Fruit fly (Drosophila melanogaster) whole organism, wandering third instar larva: Measurements from ENCODE around the gene Edg78E.

Source experiments
- Hnf4 ChIP-seq: fragments of 200-800 bp; sonication (Bioruptor generic); optimal IDR thresholded peaks from 2 replicates; lab custom pipeline; 2016; ENCODE audit warnings: missing biosample characterization, mild to moderate bottlenecking, missing genetic modification characterization
- Myc ChIP-seq: fragments of >200 bp; optimal IDR thresholded peaks from 2 replicates; lab custom pipeline; 2017
- Rel ChIP-seq, 2 experiments: fragments of 200-800 bp; sonication (Bioruptor generic) in 1 of 2; optimal IDR thresholded peaks; 2 replicates in 1 of 2; 3 replicates in 1 of 2; lab custom pipeline; 2016 to 2019; ENCODE audit warnings: mild to moderate bottlenecking in 2 of 2, missing biosample characterization in 2 of 2, missing genetic modification characterization in 2 of 2, moderate library complexity in 1 of 2
- h ChIP-seq: fragments of 200-800 bp; sonication (Bioruptor generic); optimal IDR thresholded peaks from 3 replicates; lab custom pipeline; 2016; ENCODE audit warnings: missing biosample characterization, mild to moderate bottlenecking, missing genetic modification characterization
- psq ChIP-seq: fragments of 200-800 bp; sonication (Bioruptor generic); optimal IDR thresholded peaks from 3 replicates; lab custom pipeline; 2017; ENCODE audit warnings: missing biosample characterization, mild to moderate bottlenecking, missing genetic modification characterization, moderate library complexity
- tai ChIP-seq: sonication (Bioruptor generic); optimal IDR thresholded peaks from 2 replicates; lab custom pipeline; 2016; ENCODE audit warnings: missing biosample characterization, missing genetic modification characterization

dm6 chr3L:21319957-21320356 is 22.4 kb upstream of the Edg78E start:
- TF ChIP-seq Myc (lab: Kevin White, UChicago) (no peak), h (GFP tag; lab: Kevin White, UChicago) (no peak), psq (GFP tag; lab: Kevin White, UChicago) (no peak), Hnf4 (no peak), tai (GFP tag; lab: Kevin White, UChicago) (no peak), Rel (GFP tag; optimal IDR thresholded peaks at IDR 0.05; lab: Kevin White, UChicago) (no peak), Rel (tag; optimal IDR thresholded peaks at IDR 0.05; lab: Kevin White, UChicago) (no peak)
